Worm (Caenorhabditis elegans) whole organism, late embryonic: ENCODE measurements around the gene F36G9.13.

ENCODE experiments used
- K09A11.1 ChIP-seq: sonication (generic microtip); optimal IDR thresholded peaks from 2 replicates; lab custom pipeline; 2017; ENCODE audit warnings: antibody characterized with exemption, mild to moderate bottlenecking, missing genetic modification characterization, missing compliant biosample characterization; ENCODE audit not compliant: insufficient read depth
- ahr-1 ChIP-seq: sonication (generic microtip); optimal IDR thresholded peaks from 2 replicates; lab custom pipeline; 2016; ENCODE audit warnings: missing genetic modification characterization, missing compliant biosample characterization
- ceh-2 ChIP-seq: sonication (generic microtip); optimal IDR thresholded peaks from 2 replicates; lab custom pipeline; 2016; ENCODE audit warnings: missing genotype, missing genetic modification characterization, missing compliant biosample characterization
- ceh-45 ChIP-seq: fragments of 200-800 bp; sonication (Bioruptor generic); IDR thresholded peaks from 2 replicates; pipeline ENCODE4 v1.3.6; 2022; ENCODE audit warnings: missing genetic modification reagents, missing genetic modification characterization, missing compliant biosample characterization
- ceh-6 ChIP-seq: fragments of 200-800 bp; sonication (Bioruptor generic); optimal IDR thresholded peaks from 2 replicates; lab custom pipeline; 2018; ENCODE audit warnings: mild to moderate bottlenecking, missing genetic modification characterization, missing compliant biosample characterization
- elt-4 ChIP-seq: sonication (generic microtip); optimal IDR thresholded peaks from 2 replicates; lab custom pipeline; 2016; ENCODE audit warnings: missing genetic modification characterization, missing compliant biosample characterization
- fax-1 ChIP-seq: sonication (generic microtip); optimal IDR thresholded peaks from 2 replicates; lab custom pipeline; 2016; ENCODE audit warnings: missing genotype, missing genetic modification characterization, missing compliant biosample characterization
- gmeb-2 ChIP-seq: sonication (generic microtip); optimal IDR thresholded peaks from 2 replicates; lab custom pipeline; 2016; ENCODE audit warnings: missing genetic modification characterization, inconsistent platforms, missing compliant biosample characterization
- hlh-13 ChIP-seq: fragments of 200-800 bp; sonication (Bioruptor generic); optimal IDR thresholded peaks from 2 replicates; lab custom pipeline; 2018; ENCODE audit warnings: mild to moderate bottlenecking, missing genetic modification characterization, missing compliant biosample characterization
- lim-6 ChIP-seq: sonication (generic microtip); optimal IDR thresholded peaks from 2 replicates; lab custom pipeline; 2016; ENCODE audit warnings: missing genetic modification characterization, missing compliant biosample characterization
- odd-2 ChIP-seq: sonication (generic microtip); optimal IDR thresholded peaks from 2 replicates; lab custom pipeline; 2017; ENCODE audit warnings: antibody characterized with exemption, mild to moderate bottlenecking, missing genetic modification characterization, missing compliant biosample characterization
- pag-3 ChIP-seq: sonication (generic microtip); optimal IDR thresholded peaks from 2 replicates; lab custom pipeline; 2016; ENCODE audit warnings: missing compliant biosample characterization, missing genetic modification characterization, borderline replicate concordance
- rnt-1 ChIP-seq: sonication (generic microtip); optimal IDR thresholded peaks from 2 replicates; lab custom pipeline; 2016; ENCODE audit warnings: missing genetic modification characterization, missing compliant biosample characterization
- sox-2 ChIP-seq: fragments of 200-800 bp; sonication (Bioruptor generic); IDR thresholded peaks from 2 replicates; pipeline ENCODE4 v1.3.6; 2022; ENCODE audit warnings: missing genetic modification reagents, missing genetic modification characterization, missing compliant biosample characterization
- unc-3 ChIP-seq, 2 experiments: fragments of 200-800 bp in 1 of 2; sonication (Bioruptor generic) in 1 of 2; sonication (generic microtip) in 1 of 2; conservative IDR thresholded peaks in 1 of 2; optimal IDR thresholded peaks in 1 of 2; 2 replicates each; pipeline versions ENCODE4 v1.3.6 to Lab custom; 2016 to 2022; ENCODE audit warnings: missing compliant biosample characterization in 2 of 2, missing genetic modification characterization in 2 of 2, missing genetic modification reagents in 1 of 2

F36G9.13 gene

DNA sequence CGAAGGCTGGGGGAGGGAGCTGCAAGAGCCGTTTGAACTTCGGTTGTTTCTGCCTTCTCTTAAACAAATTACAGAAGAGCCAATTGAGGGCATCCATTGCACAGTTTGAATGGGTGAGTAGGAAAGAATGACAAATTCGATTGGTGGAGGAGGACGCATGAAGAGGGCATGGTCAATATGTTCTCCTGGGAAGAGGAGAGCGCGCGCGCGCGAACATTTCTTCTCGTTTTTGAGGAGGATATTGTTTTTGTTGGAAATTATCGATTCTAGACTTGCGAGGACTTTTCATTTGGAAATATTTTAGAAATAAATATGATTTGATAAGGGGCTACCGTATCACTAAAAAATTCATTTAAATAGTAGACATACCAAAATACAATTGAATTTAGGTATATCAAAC lies 48.5 kb downstream of the F36G9.13 start, which contains the start of gene T10C6.7:
Gene T10C6.7 (minus strand): TSS at position 143 of the 400 bp plus-strand sequence.
- TF ChIP-seq ceh-2 (tag; lab: Kevin White, UChicago) (no peak), fax-1 (tag; lab: Kevin White, UChicago) (no peak), hlh-13 (GFP tag; lab: Kevin White, UChicago) (no peak), ceh-45 (no peak), lim-6 (tag; lab: Kevin White, UChicago) (no peak)

- no peak for TF ChIP-seq elt-4 (tag; lab: Kevin White, UChicago)
- TF ChIP-seq ceh-6, result no peak
- TF ChIP-seq K09A11.1, result no peak
- no peak for TF ChIP-seq ceh-2 (tag; lab: Kevin White, UChicago)
Measured at ce11 chrV:16032761-16033160, 49.7 kb downstream of the F36G9.13 start, which contains the start of gene T10C6.16. T10C6.16 (minus strand) TSS chrV:16033005.

ce11 chrV:16033491-16033890 lies 50.4 kb downstream of the F36G9.13 start:
- no peak for TF ChIP-seq gmeb-2 (tag; lab: Kevin White, UChicago)
- TF ChIP-seq ahr-1 (tag; lab: Kevin White, UChicago), result no peak
- no peak for TF ChIP-seq pag-3 (tag; lab: Kevin White, UChicago)
- TF ChIP-seq fax-1 (tag; lab: Kevin White, UChicago), result no peak
- no peak for TF ChIP-seq odd-2 (tag; lab: Kevin White, UChicago)
- TF ChIP-seq rnt-1 (tag; lab: Kevin White, UChicago), result no peak

ce11 chrV:16036166-16036565 lies 53.1 kb downstream of the F36G9.13 start, which contains the start of gene T10C6.10:
T10C6.10 (plus strand) TSS chrV:16036413.
- TF ChIP-seq sox-2 (GFP tag; lab: Robert Waterston, UW) (no peak), lim-6 (tag; lab: Kevin White, UChicago) (no peak), unc-3 (GFP tag; conservative IDR thresholded peaks at IDR 0.05; lab: Robert Waterston, UW) (no peak), unc-3 (tag; optimal IDR thresholded peaks at IDR 0.05; lab: Kevin White, UChicago) (no peak)
